Fruit fly (Drosophila melanogaster) whole organism, pupa: ENCODE measurements around the gene CG13398.
A peak's percentile ranks its signal among the peaks of the same experiment; 100 is the strongest.

ENCODE experiments used
- CG10348 ChIP-seq: fragments of 200-800 bp; sonication (Bioruptor generic); IDR thresholded peaks from 2 replicates; pipeline ENCODE4 v1.3.6; 2022; ENCODE audit warnings: missing biosample characterization, missing genetic modification characterization
- CG12605 ChIP-seq: fragments of 200-800 bp; sonication (Bioruptor generic); IDR thresholded peaks from 2 replicates; pipeline ENCODE4 v1.3.6; 2022; ENCODE audit warnings: missing biosample characterization, missing genetic modification characterization
- CG13204 ChIP-seq: fragments of 200-800 bp; sonication (Bioruptor generic); optimal IDR thresholded peaks from 2 replicates; lab custom pipeline; 2018; ENCODE audit warnings: missing biosample characterization, mild to moderate bottlenecking, missing genetic modification characterization, moderate library complexity
- CG14655 ChIP-seq: fragments of 200-800 bp; sonication (Bioruptor generic); optimal IDR thresholded peaks from 3 replicates; lab custom pipeline; 2017; ENCODE audit warnings: mild to moderate bottlenecking, missing biosample characterization, missing genetic modification reagents, missing genetic modification characterization
- CG15710 ChIP-seq: fragments of 200-800 bp; sonication (Bioruptor generic); optimal IDR thresholded peaks from 2 replicates; lab custom pipeline; 2018; ENCODE audit warnings: missing biosample characterization, mild to moderate bottlenecking, missing genetic modification characterization, moderate library complexity
- CG17806 ChIP-seq: fragments of 200-800 bp; sonication (Bioruptor generic); optimal IDR thresholded peaks from 2 replicates; lab custom pipeline; 2018; ENCODE audit warnings: missing biosample characterization, mild to moderate bottlenecking, missing genetic modification characterization, moderate library complexity
- CG32121 ChIP-seq: fragments of 200-800 bp; sonication (Bioruptor generic); IDR thresholded peaks from 2 replicates; pipeline ENCODE4 v1.3.6; 2022; ENCODE audit warnings: missing biosample characterization, missing genetic modification characterization
- CG34367 ChIP-seq: fragments of 200-800 bp; sonication (Bioruptor generic); optimal IDR thresholded peaks from 2 replicates; lab custom pipeline; 2018; ENCODE audit warnings: missing biosample characterization, mild to moderate bottlenecking, missing genetic modification characterization
- CG4496 ChIP-seq: fragments of 200-800 bp; sonication (Bioruptor generic); IDR thresholded peaks from 3 replicates; pipeline ENCODE4 v1.3.6; 2022; ENCODE audit warnings: missing biosample characterization, missing genetic modification characterization
- CG8159 ChIP-seq: fragments of 200-800 bp; sonication (Bioruptor generic); optimal IDR thresholded peaks from 3 replicates; lab custom pipeline; 2018; ENCODE audit warnings: missing biosample characterization, mild to moderate bottlenecking, missing genetic modification characterization, moderate library complexity
- CG8301 ChIP-seq: fragments of 200-800 bp; sonication (Bioruptor generic); optimal IDR thresholded peaks from 2 replicates; lab custom pipeline; 2018; ENCODE audit warnings: missing biosample characterization, mild to moderate bottlenecking, missing genetic modification characterization
- CG9948 ChIP-seq: fragments of 200-800 bp; sonication (Bioruptor generic); optimal IDR thresholded peaks from 2 replicates; lab custom pipeline; 2018; ENCODE audit warnings: missing biosample characterization, mild to moderate bottlenecking, missing genetic modification characterization, moderate library complexity
- D1 ChIP-seq: fragments of 200-800 bp; sonication (Bioruptor generic); optimal IDR thresholded peaks from 2 replicates; lab custom pipeline; 2018; ENCODE audit warnings: missing biosample characterization, mild to moderate bottlenecking, missing genetic modification characterization, moderate library complexity
- EcR ChIP-seq: fragments of 200-800 bp; sonication (Bioruptor generic); optimal IDR thresholded peaks from 3 replicates; lab custom pipeline; 2019; ENCODE audit warnings: missing biosample characterization, missing genetic modification characterization, mild to moderate bottlenecking, moderate library complexity, missing genetic modification reagents
- Ets98B ChIP-seq: fragments of 200-800 bp; sonication (Bioruptor generic); IDR thresholded peaks from 2 replicates; pipeline ENCODE4 v1.3.6; 2022; ENCODE audit warnings: missing biosample characterization, missing genetic modification characterization
- Pif1A ChIP-seq: fragments of 200-800 bp; sonication (Bioruptor generic); optimal IDR thresholded peaks from 3 replicates; lab custom pipeline; 2016; ENCODE audit warnings: missing biosample characterization, missing genetic modification characterization
- Pif1B ChIP-seq: fragments of 200-800 bp; sonication (Bioruptor generic); optimal IDR thresholded peaks from 3 replicates; lab custom pipeline; 2016; ENCODE audit warnings: missing biosample characterization, missing genetic modification characterization
- Snoo ChIP-seq: fragments of 200-800 bp; sonication (Bioruptor generic); optimal IDR thresholded peaks from 3 replicates; lab custom pipeline; 2017; ENCODE audit warnings: missing biosample characterization, mild to moderate bottlenecking, missing genetic modification characterization, inconsistent platforms
- fd96Ca ChIP-seq: fragments of 200-800 bp; sonication (Bioruptor generic); IDR thresholded peaks from 3 replicates; pipeline ENCODE4 v1.3.6; 2022; ENCODE audit warnings: missing biosample characterization, missing genetic modification characterization
- gl ChIP-seq: fragments of 200-800 bp; sonication (Bioruptor generic); optimal IDR thresholded peaks from 2 replicates; lab custom pipeline; 2018; ENCODE audit warnings: missing biosample characterization, mild to moderate bottlenecking, missing genetic modification characterization
- rn ChIP-seq: fragments of 200-800 bp; sonication (Bioruptor generic); IDR thresholded peaks from 2 replicates; pipeline ENCODE4 v1.3.6; 2022; ENCODE audit warnings: missing biosample characterization, missing genetic modification characterization

Gene CG13398

dm6 chr2L:8418113-8418885, 3.2 kb upstream of the CG13398 start:
- TF ChIP-seq CG13204, result peak; percentile 18
- TF ChIP-seq gl (tag; lab: Kevin White, UChicago), result peak; percentile 44
- no peak for TF ChIP-seq CG8301 (tag; lab: Kevin White, UChicago)
- TF ChIP-seq CG12605 (GFP tag; lab: Robert Waterston, UW), result no peak
- TF ChIP-seq CG34367 (tag; lab: Kevin White, UChicago), result no peak
- no peak for TF ChIP-seq Pif1A
- no peak for TF ChIP-seq Snoo (tag; lab: Kevin White, UChicago)
- TF ChIP-seq Ets98B (GFP tag; lab: Robert Waterston, UW), result no peak
- no peak for TF ChIP-seq fd96Ca (GFP tag; lab: Robert Waterston, UW)

dm6 chr2L:8417562-8417961, 2.5 kb upstream of the CG13398 start:
- TF ChIP-seq CG10348 (no peak), Pif1A (no peak), CG17806 (tag; lab: Kevin White, UChicago) (no peak), CG32121 (GFP tag; lab: Robert Waterston, UW) (no peak), CG13204 (no peak), CG14655 (GFP tag; lab: Kevin White, UChicago) (no peak), EcR (GFP tag; lab: Kevin White, UChicago) (no peak), CG34367 (tag; lab: Kevin White, UChicago) (no peak), Ets98B (GFP tag; lab: Robert Waterston, UW) (no peak), CG8159 (tag; lab: Kevin White, UChicago) (no peak), gl (tag; lab: Kevin White, UChicago) (no peak), D1 (tag; lab: Kevin White, UChicago) (no peak), fd96Ca (GFP tag; lab: Robert Waterston, UW) (no peak), CG15710 (no peak), CG9948 (tag; lab: Kevin White, UChicago) (no peak), rn (GFP tag; lab: Robert Waterston, UW) (no peak), Snoo (tag; lab: Kevin White, UChicago) (no peak), CG8301 (tag; lab: Kevin White, UChicago) (no peak), CG12605 (GFP tag; lab: Robert Waterston, UW) (no peak), Pif1B (no peak)

DNA sequence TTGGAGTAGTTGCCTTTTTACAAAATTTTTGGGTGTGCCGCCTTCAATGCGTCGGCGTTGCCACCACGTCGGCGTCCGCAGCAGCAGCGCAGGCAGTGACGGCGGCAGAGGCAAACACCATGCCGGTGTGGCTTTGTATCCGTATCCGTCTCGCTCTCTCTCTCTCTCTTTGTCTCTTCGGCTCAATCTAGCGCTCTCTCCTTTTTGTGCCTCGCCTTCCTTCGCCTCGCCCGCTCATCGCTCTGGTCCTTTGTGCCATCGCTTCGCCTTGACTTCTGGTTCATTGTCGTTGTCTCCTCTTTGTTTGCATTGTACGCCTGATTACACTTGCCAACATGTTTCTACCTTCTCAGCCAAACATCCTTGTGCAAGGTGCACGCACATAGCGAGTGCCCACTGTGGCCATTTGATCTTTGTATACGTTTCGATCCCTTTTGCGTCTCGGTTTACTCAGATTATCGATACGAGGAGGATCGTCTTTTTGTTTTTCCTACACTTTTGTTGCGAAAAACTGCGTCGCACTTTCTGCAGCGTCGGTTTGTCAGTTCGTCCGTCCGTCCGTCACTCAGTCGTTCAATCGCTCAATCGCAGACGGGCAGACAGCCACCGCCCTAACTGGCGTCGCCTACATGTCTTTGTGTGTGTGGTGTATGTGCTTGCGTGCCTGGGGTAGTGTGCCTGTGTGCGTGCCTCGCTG, 1.4 kb upstream of the CG13398 start:
- TF ChIP-seq Snoo (tag; lab: Kevin White, UChicago) (peak; percentile 69), D1 (tag; lab: Kevin White, UChicago) (peak; percentile 0), CG32121 (GFP tag; lab: Robert Waterston, UW) (peak; percentile 19; the same call in 1 of the 2 replicates), CG8301 (tag; lab: Kevin White, UChicago) (peak; percentile 59), Pif1B (peak; percentile 68), CG17806 (tag; lab: Kevin White, UChicago) (peak; percentile 65), CG13204 (peak; percentile 66), rn (GFP tag; lab: Robert Waterston, UW) (no peak), EcR (GFP tag; lab: Kevin White, UChicago) (peak; percentile 97), gl (tag; lab: Kevin White, UChicago) (peak; percentile 61), CG15710 (peak; percentile 60), CG14655 (GFP tag; lab: Kevin White, UChicago) (peak; percentile 72), CG8159 (tag; lab: Kevin White, UChicago) (peak; percentile 69), CG4496 (GFP tag; lab: Robert Waterston, UW) (peak; percentile 65), fd96Ca (GFP tag; lab: Robert Waterston, UW) (0 out of 3 replicates have a peak, but pooled peaks have one; percentile 62), Pif1A (peak; percentile 82), CG12605 (GFP tag; lab: Robert Waterston, UW) (peak; percentile 35; the same call in 1 of the 2 replicates), CG34367 (tag; lab: Kevin White, UChicago) (peak; percentile 61), CG9948 (tag; lab: Kevin White, UChicago) (peak; percentile 65), Ets98B (GFP tag; lab: Robert Waterston, UW) (peak; percentile 30; the same call in 1 of the 2 replicates), CG10348 (no peak)

DNA sequence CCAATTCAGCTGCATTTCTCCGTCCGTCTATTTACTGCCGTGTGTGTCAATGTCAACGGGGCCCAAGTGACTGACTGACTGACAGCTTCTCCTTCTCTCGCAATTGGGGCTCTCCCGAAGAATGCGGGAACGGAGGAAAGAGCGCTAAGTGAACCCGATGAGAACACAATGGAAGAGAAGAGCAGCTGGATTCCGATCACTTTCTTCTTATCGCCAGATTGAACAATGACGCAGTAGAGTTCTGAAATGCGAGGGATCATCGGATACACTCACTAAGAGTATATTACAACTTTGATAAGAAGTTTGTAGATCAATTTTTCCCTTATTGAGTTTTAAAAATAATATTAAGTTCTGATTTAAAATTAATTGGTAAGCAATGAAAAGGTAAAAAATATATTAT, 3.5 kb downstream of the CG13398 start, which contains the start of gene Naglu:
Gene Naglu, minus strand, starts transcription at position 339 of the 400 bp plus-strand sequence.
- no peak for TF ChIP-seq Pif1B
- no peak for TF ChIP-seq CG4496 (GFP tag; lab: Robert Waterston, UW)
- TF ChIP-seq CG32121 (GFP tag; lab: Robert Waterston, UW), result no peak
- peak; percentile 57 for TF ChIP-seq EcR (GFP tag; lab: Kevin White, UChicago)
- no peak for TF ChIP-seq CG15710
- no peak for TF ChIP-seq D1 (tag; lab: Kevin White, UChicago)
- TF ChIP-seq CG10348, result no peak
